Worm (Caenorhabditis elegans) whole organism, mixed stage, embryonic: ENCODE results near the gene F37B12.3.
A peak's percentile ranks its signal among the peaks of the same experiment; 100 is the strongest.

ENCODE experiments used
- ces-1 ChIP-seq: fragments of 150-350 bp; optimal IDR thresholded peaks from 2 replicates; lab custom pipeline; 2014; ENCODE audit warnings: missing biosample characterization, missing genetic modification reagents, missing genetic modification characterization
- elt-3 ChIP-seq: fragments of 150-350 bp; optimal IDR thresholded peaks from 2 replicates; lab custom pipeline; 2014; ENCODE audit warnings: missing biosample characterization, missing genetic modification characterization
- lin-13 ChIP-seq: fragments of 150-350 bp; optimal IDR thresholded peaks from 2 replicates; lab custom pipeline; 2014; ENCODE audit warnings: missing biosample characterization, missing genetic modification characterization
- lsy-2 ChIP-seq: fragments of 150-350 bp; optimal IDR thresholded peaks from 2 replicates; lab custom pipeline; 2014; ENCODE audit warnings: missing biosample characterization, missing genetic modification characterization
- mab-5 ChIP-seq: fragments of 150-350 bp; optimal IDR thresholded peaks from 2 replicates; lab custom pipeline; 2014; ENCODE audit warnings: missing biosample characterization, missing genetic modification characterization
- mep-1 ChIP-seq: fragments of 150-350 bp; optimal IDR thresholded peaks from 2 replicates; lab custom pipeline; 2017; ENCODE audit warnings: missing biosample characterization, missing genetic modification reagents, missing genetic modification characterization, inconsistent platforms
- nhr-76 ChIP-seq: sonication (generic microtip); optimal IDR thresholded peaks from 2 replicates; lab custom pipeline; 2017; ENCODE audit warnings: missing biosample characterization, missing genetic modification characterization
- snpc-4 ChIP-seq: fragments of 150-350 bp; optimal IDR thresholded peaks from 2 replicates; lab custom pipeline; 2014; ENCODE audit warnings: missing biosample characterization, missing genetic modification characterization
- unc-39 ChIP-seq: fragments of 150-350 bp; optimal IDR thresholded peaks from 2 replicates; lab custom pipeline; 2014; ENCODE audit warnings: missing biosample characterization, missing genetic modification characterization
- unc-62 ChIP-seq: fragments of 150-350 bp; optimal IDR thresholded peaks from 2 replicates; lab custom pipeline; 2014; ENCODE audit warnings: missing biosample characterization, missing genetic modification reagents, missing genetic modification characterization
- ztf-11 ChIP-seq: fragments of 150-350 bp; optimal IDR thresholded peaks from 2 replicates; lab custom pipeline; 2014; ENCODE audit warnings: missing biosample characterization, missing genetic modification characterization

- no peak for TF ChIP-seq unc-39 (tag; lab: Kevin White, UChicago)
- TF ChIP-seq snpc-4 (tag; lab: Kevin White, UChicago) = no peak
- TF ChIP-seq mep-1 = no peak
- TF ChIP-seq ztf-11 (tag; lab: Kevin White, UChicago) = no peak
- TF ChIP-seq unc-62 (GFP tag; lab: Kevin White, UChicago) = no peak
- peak; percentile 70 for TF ChIP-seq ces-1
- TF ChIP-seq lsy-2 (tag; lab: Kevin White, UChicago) = no peak
- TF ChIP-seq nhr-76 (tag; lab: Kevin White, UChicago) = no peak
- no peak for TF ChIP-seq mab-5 (tag; lab: Kevin White, UChicago)
- TF ChIP-seq elt-3 (tag; lab: Kevin White, UChicago) = no peak
- no peak for TF ChIP-seq lin-13
These were observed 30.5 kb downstream of the F37B12.3 start for ce11 chrII:9010708-9011107.
